Worm (Caenorhabditis elegans): ENCODE measurements around the gene col-115.
"Not testable (repeated sequence)": the region's sequence is repeated elsewhere in the genome, so short reads cannot be mapped to it uniquely, and the experiment has no call there.

DNA sequence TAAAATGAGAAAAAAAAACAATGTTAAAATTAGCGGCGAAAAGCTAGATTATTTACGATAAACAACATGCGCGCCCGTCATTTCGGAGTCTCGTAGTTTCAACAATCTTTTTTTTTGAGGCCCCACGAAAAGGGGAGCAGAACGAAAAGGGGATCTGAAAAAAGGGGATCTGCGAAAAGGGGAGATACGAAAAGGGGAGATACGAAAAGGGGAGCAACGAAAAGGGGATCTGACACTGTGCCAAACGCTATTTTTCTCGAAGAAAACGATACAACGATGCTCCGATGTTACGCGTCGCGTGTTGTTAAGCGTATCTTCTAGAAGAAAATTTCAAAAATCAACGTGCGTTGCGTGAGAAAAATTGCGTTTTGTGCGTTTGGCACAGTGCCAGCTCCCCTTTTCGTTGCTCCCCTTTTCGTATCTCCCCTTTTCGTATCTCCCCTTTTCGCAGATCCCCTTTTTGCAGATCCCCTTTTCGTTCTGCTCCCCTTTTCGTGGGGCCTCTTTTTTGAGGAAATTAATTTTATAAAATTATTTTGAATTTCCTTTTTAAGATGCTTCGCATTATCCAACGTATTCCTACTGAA is 27.3 kb downstream of the col-115 start, which contains the start of gene C26B2.7:
- not testable (repeated sequence) for TF ChIP-seq dao-5 (tag; optimal IDR thresholded peaks at IDR 0.05)
- peak; percentile 53 for TF ChIP-seq him-1 (tag; optimal IDR thresholded peaks at IDR 0.05)
